Fruit fly (Drosophila melanogaster): ENCODE measurements around the gene CG13073.

Gene CG13073

DNA sequence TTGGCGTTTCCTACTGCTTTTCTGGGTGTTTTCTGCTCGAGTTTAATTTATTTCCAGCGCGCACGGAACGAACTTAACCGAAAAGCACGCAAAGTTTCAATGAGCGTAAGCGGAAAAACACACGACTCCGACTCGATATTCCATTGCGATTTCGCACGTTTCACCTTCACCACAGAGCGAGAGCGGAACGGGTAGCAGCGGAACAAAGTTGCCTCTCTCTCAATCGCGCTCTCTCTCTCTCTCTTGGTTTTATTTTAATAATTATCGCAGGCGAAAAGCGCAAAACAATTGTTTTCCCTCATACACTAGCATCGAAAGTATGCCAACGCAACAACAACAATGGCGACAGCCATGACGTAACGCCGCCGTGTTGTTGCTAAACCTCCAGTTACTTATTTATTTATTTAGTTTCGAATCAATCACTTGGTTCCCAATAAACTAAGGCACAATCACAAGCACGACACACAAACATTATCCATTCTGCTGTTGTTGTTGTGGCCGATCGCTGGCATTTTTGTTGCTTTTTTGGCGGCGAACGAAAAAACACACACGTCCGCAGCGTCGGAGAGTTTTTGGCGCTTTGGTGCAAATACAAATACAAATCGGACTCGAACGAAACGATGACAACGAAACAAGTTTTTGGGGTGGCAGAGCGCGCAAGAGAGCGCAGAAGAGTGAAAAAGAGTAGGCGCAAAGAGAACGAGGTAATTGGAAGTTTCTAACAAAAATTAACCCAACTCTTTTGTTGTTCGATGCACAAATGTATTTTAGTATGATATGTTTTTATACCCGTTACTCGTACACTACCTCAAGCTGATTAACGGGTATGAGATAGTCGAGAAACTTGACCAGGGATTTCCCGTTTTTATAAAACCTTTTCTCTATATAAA is 52.7 kb downstream of the CG13073 start, which contains the start of gene CG5151 (continued):
- TF ChIP-seq HLH54F (GFP tag; optimal IDR thresholded peaks at IDR 0.05) (no peak), B-H2 (GFP tag; optimal IDR thresholded peaks at IDR 0.05) (peak; percentile 14), slp2 (GFP tag; optimal IDR thresholded peaks at IDR 0.05) (no peak), E2f2 (GFP tag; IDR thresholded peaks at IDR 0.05) (peak; percentile 19; the same call in 1 of the 2 replicates), Atf3 (GFP tag; optimal IDR thresholded peaks at IDR 0.05) (no peak), tio (GFP tag; optimal IDR thresholded peaks at IDR 0.05) (no peak), gsb (GFP tag; IDR thresholded peaks at IDR 0.05) (no peak), BEAF-32 (GFP tag; optimal IDR thresholded peaks at IDR 0.05) (no peak), CG7271 (tag; optimal IDR thresholded peaks at IDR 0.05) (no peak), Awh (GFP tag; IDR thresholded peaks at IDR 0.05) (no peak), CG9215 (GFP tag; IDR thresholded peaks at IDR 0.05) (no peak), ap (GFP tag; IDR thresholded peaks at IDR 0.05) (no peak), grn (GFP tag; optimal IDR thresholded peaks at IDR 0.05) (no peak), CG9932 (GFP tag; IDR thresholded peaks at IDR 0.05) (no peak), pnt (GFP tag; optimal IDR thresholded peaks at IDR 0.05) (no peak), Camta (GFP tag; optimal IDR thresholded peaks at IDR 0.05) (no peak), CG17912 (GFP tag; optimal IDR thresholded peaks at IDR 0.05) (no peak), lilli (GFP tag; optimal IDR thresholded peaks at IDR 0.05) (no peak), Dbx (GFP tag; IDR thresholded peaks at IDR 0.05) (peak; percentile 28; the same call in 1 of the 3 replicates), CG6854 (GFP tag; optimal IDR thresholded peaks at IDR 0.05) (no peak), sna (GFP tag; IDR thresholded peaks at IDR 0.05; ENCODE audit: partially characterized antibody) (peak; percentile 74), CG13424 (tag; optimal IDR thresholded peaks at IDR 0.05) (no peak), CG30020 (tag; optimal IDR thresholded peaks at IDR 0.05) (no peak), Spps (tag; optimal IDR thresholded peaks at IDR 0.05) (no peak), p53 (GFP tag; optimal IDR thresholded peaks at IDR 0.05) (no peak), exex (tag; optimal IDR thresholded peaks at IDR 0.05) (peak; percentile 20), ftz-f1 (GFP tag; optimal IDR thresholded peaks at IDR 0.05) (no peak), Vsx1 (GFP tag; optimal IDR thresholded peaks at IDR 0.05) (no peak), CG17385 (GFP tag; optimal IDR thresholded peaks at IDR 0.05) (peak; percentile 13), vnd (GFP tag; IDR thresholded peaks at IDR 0.05; ENCODE audit: partially characterized antibody) (peak; percentile 75), sqz (GFP tag; optimal IDR thresholded peaks at IDR 0.05) (peak; percentile 4), tna (GFP tag; IDR thresholded peaks at IDR 0.05; ENCODE audit: partially characterized antibody) (peak; percentile 96), dimm (GFP tag; IDR thresholded peaks at IDR 0.05) (no peak), ham (GFP tag; IDR thresholded peaks at IDR 0.05) (no peak), rib (GFP tag; IDR thresholded peaks at IDR 0.05) (peak; percentile 61), emc (GFP tag; optimal IDR thresholded peaks at IDR 0.05) (no peak), dmrt99B (tag; optimal IDR thresholded peaks at IDR 0.05) (no peak), al (GFP tag; IDR thresholded peaks at IDR 0.05) (no peak), CoRest (tag; optimal IDR thresholded peaks at IDR 0.05) (no peak), CG17802 (tag; optimal IDR thresholded peaks at IDR 0.05) (no peak), twi (tag; optimal IDR thresholded peaks at IDR 0.05) (no peak), CG11085 (GFP tag; IDR thresholded peaks at IDR 0.05) (no peak), CG2678 (tag; optimal IDR thresholded peaks at IDR 0.05) (peak; percentile 13), CG4820 (GFP tag; optimal IDR thresholded peaks at IDR 0.05) (no peak), CG13296 (GFP tag; optimal IDR thresholded peaks at IDR 0.05) (peak; percentile 22), Dp (GFP tag; optimal IDR thresholded peaks at IDR 0.05) (no peak), CG2875 (GFP tag; optimal IDR thresholded peaks at IDR 0.05) (no peak), nerfin-2 (GFP tag; IDR thresholded peaks at IDR 0.05; ENCODE audit: partially characterized antibody) (peak; percentile 85), Hmr (GFP tag; optimal IDR thresholded peaks at IDR 0.05) (peak; percentile 17)

Data from whole organism, embryonic.